Fruit fly (Drosophila melanogaster): ENCODE data around the gene CG34163.

dm6 chr2L:12026458-12027431 is 38.7 kb downstream of the CG34163 start:
- TF ChIP-seq esn (GFP tag; optimal IDR thresholded peaks at IDR 0.05) = peak; percentile 84
- TF ChIP-seq Met (GFP tag; optimal IDR thresholded peaks at IDR 0.05) = peak; percentile 64
- TF ChIP-seq CG6854 (GFP tag; optimal IDR thresholded peaks at IDR 0.05) = peak; percentile 65
- TF ChIP-seq net (GFP tag; optimal IDR thresholded peaks at IDR 0.05) = peak; percentile 60
- peak; percentile 53 for TF ChIP-seq CG11762 (GFP tag; optimal IDR thresholded peaks at IDR 0.05; ENCODE audit: insufficient read depth)
- peak; percentile 68 for TF ChIP-seq vri (GFP tag; optimal IDR thresholded peaks at IDR 0.05)
- no peak for TF ChIP-seq Hr38 (GFP tag; optimal IDR thresholded peaks at IDR 0.05)
- TF ChIP-seq Hr4 (GFP tag; optimal IDR thresholded peaks at IDR 0.05) = peak; percentile 50

Measured in whole organism, prepupa.